Fruit fly (Drosophila melanogaster): ENCODE data around the gene Samuel.
A peak's percentile ranks its signal among the peaks of the same experiment; 100 is the strongest.

The Samuel gene

DNA sequence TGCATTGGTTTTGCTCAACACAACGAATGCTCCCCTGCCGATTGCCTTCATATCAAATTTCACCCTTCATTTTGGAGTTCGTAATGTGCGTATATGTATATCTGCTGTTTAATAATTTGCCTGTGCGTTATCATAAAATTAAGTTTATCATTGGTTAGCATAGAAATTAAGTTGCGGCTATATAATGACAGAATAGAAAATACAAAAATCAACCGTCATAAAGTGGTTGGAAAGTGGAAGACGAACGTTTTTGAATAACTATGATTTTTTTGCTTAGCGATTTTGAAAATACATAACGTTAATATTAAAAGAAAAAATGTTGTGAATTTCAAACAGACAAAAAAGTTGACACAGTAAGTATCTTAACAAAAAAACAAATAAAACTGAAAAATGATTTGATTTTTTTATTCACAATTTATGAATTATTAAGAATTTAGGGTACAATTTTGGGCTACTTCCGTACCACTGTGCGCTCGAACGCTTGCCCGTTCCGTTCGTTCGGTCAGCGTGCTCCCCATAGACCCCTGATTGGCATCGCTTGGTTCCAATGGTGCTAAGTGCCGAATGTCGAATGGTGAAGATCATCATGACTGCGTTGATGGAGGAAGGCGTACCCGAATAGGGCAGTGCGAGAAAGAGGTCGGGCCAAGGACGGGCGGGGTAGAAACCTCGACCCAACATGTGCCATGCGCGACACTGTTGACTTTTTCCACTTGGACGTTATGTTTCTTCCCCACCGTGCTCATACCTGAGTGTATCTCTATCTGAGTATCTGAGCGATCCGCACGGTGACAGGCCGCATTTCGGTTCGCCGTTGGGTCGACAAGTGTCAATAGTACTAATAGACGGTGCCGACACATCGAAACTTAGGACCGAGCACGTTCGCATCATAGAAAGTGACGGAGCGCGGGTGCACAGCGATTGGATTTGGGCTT lies 28.9 kb downstream of the Samuel start (continued):
- no peak for TF ChIP-seq CG17186 (GFP tag; optimal IDR thresholded peaks at IDR 0.05)
- no peak for TF ChIP-seq Ada2b (GFP tag; IDR thresholded peaks at IDR 0.05)
- TF ChIP-seq CG31224 (GFP tag; IDR thresholded peaks at IDR 0.05) = no peak
- TF ChIP-seq Pdp1 (GFP tag; optimal IDR thresholded peaks at IDR 0.05) = peak; percentile 9 to 34
- TF ChIP-seq crol (GFP tag; IDR thresholded peaks at IDR 0.05) = peak; percentile 88
- no peak for TF ChIP-seq amos (GFP tag; IDR thresholded peaks at IDR 0.05; ENCODE audit: partially characterized antibody)
- TF ChIP-seq Mrtf (GFP tag; IDR thresholded peaks at IDR 0.05) = no peak
- no peak for TF ChIP-seq E2f1 (GFP tag; IDR thresholded peaks at IDR 0.05)
- no peak for TF ChIP-seq sug (tag; optimal IDR thresholded peaks at IDR 0.05)
- peak; percentile 10; the same call in 1 of the 2 replicates for TF ChIP-seq CG11247 (GFP tag; IDR thresholded peaks at IDR 0.05)
- TF ChIP-seq CG3163 (GFP tag; optimal IDR thresholded peaks at IDR 0.05) = no peak
- no peak for TF ChIP-seq Hand (GFP tag; optimal IDR thresholded peaks at IDR 0.05)
- TF ChIP-seq CG7963 (GFP tag; IDR thresholded peaks at IDR 0.05; ENCODE audit: partially characterized antibody) = no peak
- peak; percentile 46; the same call in 1 of the 2 replicates for TF ChIP-seq E2f2 (GFP tag; IDR thresholded peaks at IDR 0.05)
- no peak for TF ChIP-seq bcd (GFP tag; optimal IDR thresholded peaks at IDR 0.05)
- no peak for TF ChIP-seq CG4328 (GFP tag; optimal IDR thresholded peaks at IDR 0.05)
- TF ChIP-seq aop (GFP tag; IDR thresholded peaks at IDR 0.05) = no peak
- TF ChIP-seq Antp (GFP tag; optimal IDR thresholded peaks at IDR 0.05) = peak; percentile 7
- peak; percentile 16 for TF ChIP-seq tup (GFP tag; optimal IDR thresholded peaks at IDR 0.05)
- peak; percentile 69 for TF ChIP-seq CG11504 (tag; optimal IDR thresholded peaks at IDR 0.05)
- TF ChIP-seq CG5245 (GFP tag; optimal IDR thresholded peaks at IDR 0.05) = peak; percentile 13
- TF ChIP-seq Neu2 (GFP tag; optimal IDR thresholded peaks at IDR 0.05; ENCODE audit: borderline replicate concordance) = no peak
- TF ChIP-seq grn (GFP tag; optimal IDR thresholded peaks at IDR 0.05) = peak; percentile 65
- 0 out of 2 replicates have a peak, but pooled peaks have one; percentile 7 for TF ChIP-seq al (GFP tag; IDR thresholded peaks at IDR 0.05)
- no peak for TF ChIP-seq GATAe (GFP tag; conservative IDR thresholded peaks at IDR 0.05)
- peak; percentile 15 for TF ChIP-seq Spps (tag; optimal IDR thresholded peaks at IDR 0.05)
- peak; percentile 29 for TF ChIP-seq CG6254 (GFP tag; optimal IDR thresholded peaks at IDR 0.05)
- peak; percentile 65 for TF ChIP-seq CG15269 (tag; optimal IDR thresholded peaks at IDR 0.05)
- no peak for TF ChIP-seq CG11398 (GFP tag; optimal IDR thresholded peaks at IDR 0.05)
- peak; percentile 15 for TF ChIP-seq zfh2 (GFP tag; optimal IDR thresholded peaks at IDR 0.05)
- 0 out of 2 replicates have a peak, but pooled peaks have one; percentile 40 for TF ChIP-seq nerfin-2 (GFP tag; IDR thresholded peaks at IDR 0.05; ENCODE audit: partially characterized antibody)
- TF ChIP-seq CG7839 (tag; optimal IDR thresholded peaks at IDR 0.05) = peak; percentile 66
- TF ChIP-seq tgo (GFP tag; IDR thresholded peaks at IDR 0.05) = peak; percentile 39; the same call in 2 of the 3 replicates
- peak; percentile 36 for TF ChIP-seq CG1529 (GFP tag; optimal IDR thresholded peaks at IDR 0.05)
- peak; percentile 78 for TF ChIP-seq CG18262 (tag; optimal IDR thresholded peaks at IDR 0.05)
- TF ChIP-seq dysf (GFP tag; IDR thresholded peaks at IDR 0.05) = peak; percentile 64
- no peak for TF ChIP-seq CG17612 (GFP tag; IDR thresholded peaks at IDR 0.05)
- peak; percentile 27; the same call in 2 of the 3 replicates for TF ChIP-seq croc (GFP tag; conservative IDR thresholded peaks at IDR 0.05)
- TF ChIP-seq gsb (GFP tag; IDR thresholded peaks at IDR 0.05) = no peak
- peak; percentile 52 for TF ChIP-seq lmd (GFP tag; IDR thresholded peaks at IDR 0.05)
- peak; percentile 46; the same call in 1 of the 2 replicates for TF ChIP-seq esg (GFP tag; conservative IDR thresholded peaks at IDR 0.05)
- TF ChIP-seq Hey (tag; optimal IDR thresholded peaks at IDR 0.05) = no peak
- no peak for TF ChIP-seq MTF-1 (GFP tag; optimal IDR thresholded peaks at IDR 0.05; ENCODE audit: borderline replicate concordance)
- TF ChIP-seq br (optimal IDR thresholded peaks at IDR 0.05) = no peak
- TF ChIP-seq CG6854 (GFP tag; optimal IDR thresholded peaks at IDR 0.05) = no peak
- TF ChIP-seq unc-4 (GFP tag; IDR thresholded peaks at IDR 0.05; ENCODE audit: partially characterized antibody) = no peak
- no peak for TF ChIP-seq ERR (GFP tag; optimal IDR thresholded peaks at IDR 0.05)
- peak; percentile 53 for TF ChIP-seq Bteb2 (GFP tag; optimal IDR thresholded peaks at IDR 0.05)
- no peak for TF ChIP-seq gt (GFP tag; IDR thresholded peaks at IDR 0.05)

Data from whole organism, embryonic.